Worm (Caenorhabditis elegans): Measurements from ENCODE around the gene F19C7.3.

Gene F19C7.3

ce11 chrIV:4640941-4641340 lies 44.0 kb downstream of the F19C7.3 start:
- no peak for TF ChIP-seq cey-2 (tag; optimal IDR thresholded peaks at IDR 0.05; ENCODE audit: borderline replicate concordance, insufficient read depth)
- no peak for TF ChIP-seq aly-2 (tag; optimal IDR thresholded peaks at IDR 0.05)
- TF ChIP-seq ama-1 (optimal IDR thresholded peaks at IDR 0.05) = no peak
- TF ChIP-seq T26A8.4 (GFP tag; IDR thresholded peaks at IDR 0.05) = no peak
- TF ChIP-seq D1046.2 (GFP tag; IDR thresholded peaks at IDR 0.05) = no peak
- TF ChIP-seq nhr-25 (tag; optimal IDR thresholded peaks at IDR 0.05; ENCODE audit: borderline replicate concordance, insufficient read depth) = peak; percentile 56
- no peak for TF ChIP-seq R02D3.7 (tag; optimal IDR thresholded peaks at IDR 0.05)
- TF ChIP-seq nhr-28 (tag; optimal IDR thresholded peaks at IDR 0.05) = peak; percentile 63

ce11 chrIV:4643577-4643976 lies 46.7 kb downstream of the F19C7.3 start:
- TF ChIP-seq ztf-7 (tag; optimal IDR thresholded peaks at IDR 0.05) = no peak
- TF ChIP-seq zag-1 (tag; optimal IDR thresholded peaks at IDR 0.05) = no peak
- TF ChIP-seq skn-1 (tag; optimal IDR thresholded peaks at IDR 0.05) = no peak
- no peak for TF ChIP-seq fos-1 (tag; optimal IDR thresholded peaks at IDR 0.05)

ce11 chrIV:4645243-4645642 lies 48.3 kb downstream of the F19C7.3 start:
- TF ChIP-seq aha-1 (tag) = peak; percentile 41
- TF ChIP-seq saeg-2 (GFP tag; IDR thresholded peaks at IDR 0.05) = no peak
- TF ChIP-seq dmd-8 (GFP tag; IDR thresholded peaks at IDR 0.05) = no peak
- TF ChIP-seq ceh-44 (GFP tag; IDR thresholded peaks at IDR 0.05) = no peak

ce11 chrIV:4647385-4647784 lies 50.5 kb downstream of the F19C7.3 start, which contains the start of gene F29B9.8:
Gene F29B9.8, plus strand, starts transcription at chrIV:4647685.
- TF ChIP-seq snpc-4 (tag; optimal IDR thresholded peaks at IDR 0.05) = no peak
- no peak for TF ChIP-seq nhr-28 (tag; optimal IDR thresholded peaks at IDR 0.05)
- TF ChIP-seq spr-3 (GFP tag; optimal IDR thresholded peaks at IDR 0.05) = no peak
- TF ChIP-seq nhr-25 (tag; optimal IDR thresholded peaks at IDR 0.05; ENCODE audit: borderline replicate concordance, insufficient read depth) = no peak
- no peak for TF ChIP-seq dpl-1 (GFP tag; optimal IDR thresholded peaks at IDR 0.05)
- TF ChIP-seq mdt-29 (GFP tag; IDR thresholded peaks at IDR 0.05) = no peak
- no peak for TF ChIP-seq ctbp-1 (GFP tag; IDR thresholded peaks at IDR 0.05)
- no peak for TF ChIP-seq nhr-102 (tag; optimal IDR thresholded peaks at IDR 0.05)
- TF ChIP-seq egl-27 (tag; optimal IDR thresholded peaks at IDR 0.05) = no peak
- no peak for TF ChIP-seq lin-15B (tag; optimal IDR thresholded peaks at IDR 0.05)
- no peak for TF ChIP-seq ZK337.2 (GFP tag; IDR thresholded peaks at IDR 0.05)
- no peak for TF ChIP-seq dve-1 (tag; optimal IDR thresholded peaks at IDR 0.05; ENCODE audit: insufficient read depth)
